Fruit fly (Drosophila melanogaster) whole organism: ENCODE data around the gene CG10725.

Experiments used
- CG8478 ChIP-seq: fragments of >200 bp; optimal IDR thresholded peaks from 2 replicates; lab custom pipeline; 2018; ENCODE audit warnings: inconsistent platforms
- Dll ChIP-seq: fragments of >200 bp; optimal IDR thresholded peaks from 2 replicates; lab custom pipeline; 2017
- EcR ChIP-seq, 2 experiments: fragments of >200 bp; optimal IDR thresholded peaks; 2 replicates each; lab custom pipeline; 2017; ENCODE audit warnings: missing biosample characterization in 2 of 2, missing genetic modification characterization in 2 of 2, missing genetic modification reagents in 2 of 2
- pan ChIP-seq: fragments of >200 bp; optimal IDR thresholded peaks from 2 replicates; lab custom pipeline; 2017
- psq ChIP-seq: fragments of >200 bp; optimal IDR thresholded peaks from 2 replicates; lab custom pipeline; 2017
- usp ChIP-seq: fragments of >200 bp; optimal IDR thresholded peaks from 2 replicates; lab custom pipeline; 2017; ENCODE audit warnings: missing biosample characterization, missing genetic modification characterization, mixed read lengths

The CG10725 gene

dm6 chr3L:13442400-13442799 is 4.6 kb downstream of the CG10725 start, which contains the start of gene cmb:
cmb (plus strand) TSS chr3L:13442594.
- TF ChIP-seq Dll (lab: Kevin White, UChicago), result no peak
- no peak for TF ChIP-seq CG8478 (lab: Kevin White, UChicago)
- no peak for TF ChIP-seq usp (GFP tag; lab: Kevin White, UChicago)
- no peak for TF ChIP-seq pan
- TF ChIP-seq psq (lab: Kevin White, UChicago), result no peak
- no peak for TF ChIP-seq EcR (GFP tag; optimal IDR thresholded peaks at IDR 0.05; lab: Kevin White, UChicago)

dm6 chr3L:13450177-13450793 is 12.5 kb downstream of the CG10725 start, which contains the start of the genes JMJD7 and CG10738:
JMJD7 (minus strand) TSS chr3L:13450283.
CG10738 (plus strand) TSS chr3L:13450770.
- TF ChIP-seq EcR (GFP tag; optimal IDR thresholded peaks at IDR 0.05; lab: Kevin White, UChicago) (no peak), Dll (lab: Kevin White, UChicago) (no peak), psq (lab: Kevin White, UChicago) (no peak), usp (GFP tag; lab: Kevin White, UChicago) (no peak), pan (no peak), CG8478 (lab: Kevin White, UChicago) (no peak)

- TF ChIP-seq EcR (GFP tag; optimal IDR thresholded peaks at IDR 0.05; lab: Kevin White, UChicago), result no peak
- no peak for TF ChIP-seq usp (GFP tag; lab: Kevin White, UChicago)
- no peak for TF ChIP-seq psq (lab: Kevin White, UChicago)
- TF ChIP-seq CG8478 (lab: Kevin White, UChicago), result no peak
- no peak for TF ChIP-seq Dll (lab: Kevin White, UChicago)
- TF ChIP-seq pan, result no peak
Observed at dm6 chr3L:13451562-13451961, 13.8 kb downstream of the CG10725 start.

dm6 chr3L:13452281-13452680 is 14.5 kb downstream of the CG10725 start:
- no peak for TF ChIP-seq Dll (lab: Kevin White, UChicago)

- TF ChIP-seq psq (lab: Kevin White, UChicago) (no peak), CG8478 (lab: Kevin White, UChicago) (no peak), usp (GFP tag; lab: Kevin White, UChicago) (no peak), EcR (GFP tag; optimal IDR thresholded peaks at IDR 0.05; lab: Kevin White, UChicago) (no peak), pan (no peak), Dll (lab: Kevin White, UChicago) (no peak)
Observed at dm6 chr3L:13454755-13455154, 17.0 kb downstream of the CG10725 start.

dm6 chr3L:13457133-13457532 is 19.4 kb downstream of the CG10725 start, which contains the start of gene CG10116:
CG10116 (minus strand) TSS chr3L:13457238.
- TF ChIP-seq Dll (lab: Kevin White, UChicago) (no peak), usp (GFP tag; lab: Kevin White, UChicago) (no peak), pan (no peak), psq (lab: Kevin White, UChicago) (no peak), EcR (GFP tag; optimal IDR thresholded peaks at IDR 0.05; lab: Kevin White, UChicago) (no peak), CG8478 (lab: Kevin White, UChicago) (no peak)

- no peak for TF ChIP-seq psq (lab: Kevin White, UChicago)
- TF ChIP-seq CG8478 (lab: Kevin White, UChicago), result no peak
Observed at dm6 chr3L:13474607-13475006, 36.9 kb downstream of the CG10725 start, which contains the start of gene CG10089. CG10089 (minus strand) TSS chr3L:13474787.

- TF ChIP-seq pan, result no peak
- no peak for TF ChIP-seq usp (GFP tag; lab: Kevin White, UChicago)
- no peak for TF ChIP-seq EcR (GFP tag; optimal IDR thresholded peaks at IDR 0.05; lab: Kevin White, UChicago)
- no peak for TF ChIP-seq CG8478 (lab: Kevin White, UChicago)
- TF ChIP-seq Dll (lab: Kevin White, UChicago), result no peak
- no peak for TF ChIP-seq psq (lab: Kevin White, UChicago)
Observed at dm6 chr3L:13476070-13476469, 38.3 kb downstream of the CG10725 start.

- peak; percentile 100 for TF ChIP-seq Dll (lab: Kevin White, UChicago)
- TF ChIP-seq psq (lab: Kevin White, UChicago), result no peak
Observed at dm6 chr3L:13476566-13477452, 39.1 kb downstream of the CG10725 start.

dm6 chr3L:13477453-13478184 is 39.9 kb downstream of the CG10725 start, which contains the start of gene stv:
stv (plus strand) TSS chr3L:13477541.
- TF ChIP-seq EcR (GFP tag; optimal IDR thresholded peaks at IDR 0.05; lab: Kevin White, UChicago), result no peak
- no peak for TF ChIP-seq pan
- no peak for TF ChIP-seq Dll (lab: Kevin White, UChicago)
- TF ChIP-seq psq (lab: Kevin White, UChicago), result no peak
- no peak for TF ChIP-seq CG8478 (lab: Kevin White, UChicago)
- no peak for TF ChIP-seq usp (GFP tag; lab: Kevin White, UChicago)
